ENCODE assay signal across 4 fruit fly cellular contexts in genomic region chr3L:18272321-18273054, dm6.
TF ChIP-seq lines count a peak whose summit lies in the region.

No protein-coding gene starts in this region.

- TF ChIP-seq CTCF in whole organism, embryonic (GFP tag; optimal IDR thresholded peaks at IDR 0.05; lab: Kevin White, UChicago): no peak

TF ChIP-seq in whole organism, embryonic, 481 proteins besides CTCF, POLR2A, EP300 and RAD21 (continues in another document):
- TF ChIP-seq CG30020 (tag; optimal IDR thresholded peaks at IDR 0.05; lab: Kevin White, UChicago) (no peak), sima (GFP tag; optimal IDR thresholded peaks at IDR 0.05; lab: Kevin White, UChicago) (no peak), ems (GFP tag; optimal IDR thresholded peaks at IDR 0.05; lab: Kevin White, UChicago) (no peak), CG9727 (GFP tag; optimal IDR thresholded peaks at IDR 0.05; lab: Kevin White, UChicago) (peak; percentile 65), ken (GFP tag; IDR thresholded peaks at IDR 0.05; lab: Robert Waterston, UW) (no peak), luna (GFP tag; optimal IDR thresholded peaks at IDR 0.05; lab: Kevin White, UChicago) (no peak), Gsc (GFP tag; IDR thresholded peaks at IDR 0.05; lab: Robert Waterston, UW) (no peak), chinmo (GFP tag; IDR thresholded peaks at IDR 0.05; lab: Robert Waterston, UW; ENCODE audit: partially characterized antibody) (0 out of 4 replicates have a peak, but pooled peaks have one; percentile 59), gcm (GFP tag; optimal IDR thresholded peaks at IDR 0.05; lab: Kevin White, UChicago) (peak; percentile 37), CG12299 (tag; optimal IDR thresholded peaks at IDR 0.05; lab: Kevin White, UChicago) (no peak), ash1 (GFP tag; optimal IDR thresholded peaks at IDR 0.05; lab: Kevin White, UChicago) (no peak), Fer2 (tag; optimal IDR thresholded peaks at IDR 0.05; lab: Kevin White, UChicago) (no peak), kah (GFP tag; optimal IDR thresholded peaks at IDR 0.05; lab: Kevin White, UChicago) (no peak), CG1233 (GFP tag; optimal IDR thresholded peaks at IDR 0.05; lab: Kevin White, UChicago) (no peak), CG6654 (GFP tag; optimal IDR thresholded peaks at IDR 0.05; lab: Kevin White, UChicago) (no peak), H2.0 (GFP tag; IDR thresholded peaks at IDR 0.05; lab: Robert Waterston, UW) (no peak), HmgZ (tag; optimal IDR thresholded peaks at IDR 0.05; lab: Kevin White, UChicago) (no peak), klu (GFP tag; IDR thresholded peaks at IDR 0.05; lab: Robert Waterston, UW) (no peak), eyg (GFP tag; optimal IDR thresholded peaks at IDR 0.05; lab: Kevin White, UChicago) (no peak), chn (GFP tag; optimal IDR thresholded peaks at IDR 0.05; lab: Kevin White, UChicago) (peak; percentile 35), CG15269 (tag; optimal IDR thresholded peaks at IDR 0.05; lab: Kevin White, UChicago) (peak; percentile 5), CG11247 (GFP tag; IDR thresholded peaks at IDR 0.05; lab: Robert Waterston, UW) (no peak), pnt (GFP tag; optimal IDR thresholded peaks at IDR 0.05; lab: Kevin White, UChicago) (no peak), NFAT (GFP tag; IDR thresholded peaks at IDR 0.05; lab: Robert Waterston, UW) (no peak)

TF ChIP-seq in whole organism, prepupa, 60 proteins besides CTCF, POLR2A, EP300 and RAD21 (continues in another document):
- TF ChIP-seq lz (GFP tag; optimal IDR thresholded peaks at IDR 0.05; lab: Kevin White, UChicago) (no peak), CG6792 (GFP tag; optimal IDR thresholded peaks at IDR 0.05; lab: Kevin White, UChicago) (no peak), Hr39 (GFP tag; optimal IDR thresholded peaks at IDR 0.05; lab: Kevin White, UChicago) (no peak), CG34406 (GFP tag; optimal IDR thresholded peaks at IDR 0.05; lab: Kevin White, UChicago) (no peak), CG8632 (GFP tag; optimal IDR thresholded peaks at IDR 0.05; lab: Kevin White, UChicago) (no peak), Blimp-1 (GFP tag; optimal IDR thresholded peaks at IDR 0.05; lab: Kevin White, UChicago) (no peak), CG11902 (GFP tag; optimal IDR thresholded peaks at IDR 0.05; lab: Kevin White, UChicago) (no peak), CG10669 (GFP tag; optimal IDR thresholded peaks at IDR 0.05; lab: Kevin White, UChicago) (peak; percentile 7), Smox (GFP tag; optimal IDR thresholded peaks at IDR 0.05; lab: Kevin White, UChicago) (peak; percentile 17), vri (GFP tag; optimal IDR thresholded peaks at IDR 0.05; lab: Kevin White, UChicago) (no peak), Eip78C (GFP tag; lab: Kevin White, UChicago) (peak; percentile 50), Sox102F (GFP tag; optimal IDR thresholded peaks at IDR 0.05; lab: Kevin White, UChicago) (no peak), fkh (GFP tag; optimal IDR thresholded peaks at IDR 0.05; lab: Kevin White, UChicago) (no peak), Gug (GFP tag; IDR thresholded peaks at IDR 0.05; lab: Robert Waterston, UW) (no peak), CG8119 (GFP tag; IDR thresholded peaks at IDR 0.05; lab: Robert Waterston, UW) (no peak), CG4318 (GFP tag; optimal IDR thresholded peaks at IDR 0.05; lab: Kevin White, UChicago) (no peak), Sox15 (GFP tag; optimal IDR thresholded peaks at IDR 0.05; lab: Kevin White, UChicago) (no peak), CG9139 (GFP tag; optimal IDR thresholded peaks at IDR 0.05; lab: Kevin White, UChicago) (no peak), CG16779 (tag; optimal IDR thresholded peaks at IDR 0.05; lab: Kevin White, UChicago) (no peak), CG11762 (GFP tag; optimal IDR thresholded peaks at IDR 0.05; lab: Kevin White, UChicago; ENCODE audit: insufficient read depth) (no peak), CG6163 (GFP tag; IDR thresholded peaks at IDR 0.05; lab: Robert Waterston, UW) (0 out of 3 replicates have a peak, but pooled peaks have one; percentile 28), Ets96B (tag; optimal IDR thresholded peaks at IDR 0.05; lab: Kevin White, UChicago) (peak; percentile 40), CG6276 (GFP tag; optimal IDR thresholded peaks at IDR 0.05; lab: Kevin White, UChicago) (no peak), topi (GFP tag; optimal IDR thresholded peaks at IDR 0.05; lab: Kevin White, UChicago) (peak; percentile 22), CG1621 (tag; optimal IDR thresholded peaks at IDR 0.05; lab: Kevin White, UChicago) (no peak)

TF ChIP-seq in whole organism, pupa, 21 proteins besides CTCF, POLR2A, EP300 and RAD21:
- TF ChIP-seq CG13204 (GFP tag; optimal IDR thresholded peaks at IDR 0.05; lab: Kevin White, UChicago) (no peak), Pif1A (GFP tag; optimal IDR thresholded peaks at IDR 0.05; lab: Kevin White, UChicago) (peak; percentile 22), CG10348 (GFP tag; IDR thresholded peaks at IDR 0.05; lab: Robert Waterston, UW) (no peak), CG32121 (GFP tag; IDR thresholded peaks at IDR 0.05; lab: Robert Waterston, UW) (no peak), CG9948 (tag; optimal IDR thresholded peaks at IDR 0.05; lab: Kevin White, UChicago) (peak; percentile 13), CG15710 (tag; optimal IDR thresholded peaks at IDR 0.05; lab: Kevin White, UChicago) (peak; percentile 20)

TF ChIP-seq in whole organism, wandering third instar larva, 38 proteins besides CTCF, POLR2A, EP300 and RAD21:
- TF ChIP-seq fru (GFP tag; optimal IDR thresholded peaks at IDR 0.05; lab: Kevin White, UChicago) (peak; percentile 47), tai (GFP tag; optimal IDR thresholded peaks at IDR 0.05; lab: Kevin White, UChicago) (no peak), h (GFP tag; optimal IDR thresholded peaks at IDR 0.05; lab: Kevin White, UChicago) (peak; percentile 46), Rel (GFP tag; optimal IDR thresholded peaks at IDR 0.05; lab: Kevin White, UChicago) (no peak), Rel (tag; optimal IDR thresholded peaks at IDR 0.05; lab: Kevin White, UChicago) (no peak), Hr78 (GFP tag; optimal IDR thresholded peaks at IDR 0.05; lab: Kevin White, UChicago) (no peak), woc (GFP tag; optimal IDR thresholded peaks at IDR 0.05; lab: Kevin White, UChicago) (peak; percentile 33), ey (GFP tag; optimal IDR thresholded peaks at IDR 0.05; lab: Kevin White, UChicago) (peak; percentile 8), Jra (GFP tag; optimal IDR thresholded peaks at IDR 0.05; lab: Kevin White, UChicago) (no peak), Dfd (GFP tag; optimal IDR thresholded peaks at IDR 0.05; lab: Kevin White, UChicago) (no peak), CrebA (GFP tag; optimal IDR thresholded peaks at IDR 0.05; lab: Kevin White, UChicago; ENCODE audit: borderline replicate concordance) (no peak), jim (GFP tag; optimal IDR thresholded peaks at IDR 0.05; lab: Kevin White, UChicago) (no peak), HLH106 (tag; optimal IDR thresholded peaks at IDR 0.05; lab: Kevin White, UChicago) (peak; percentile 47), foxo (GFP tag; optimal IDR thresholded peaks at IDR 0.05; lab: Kevin White, UChicago) (peak in 1 of 2 experiments; percentile 34)

Comparison
In these comparisons a context has a peak if more than half of its experiments do, and no peak if none do; other contexts are left out.
1. Of the 7 proteins assayed by ChIP-seq in both whole organism, embryonic and whole organism, prepupa: peak only in whole organism, embryonic: Blimp-1 and Sox102F; only in whole organism, prepupa: none; in both: none; in neither: 5.